Worm (Caenorhabditis elegans) whole organism, mixed stage, embryonic: ENCODE measurements around the gene R160.10.

ENCODE experiments used
- ceh-83 ChIP-seq: fragments of 200-800 bp; sonication (Bioruptor generic); optimal IDR thresholded peaks from 2 replicates; lab custom pipeline; 2018; ENCODE audit warnings: mild to moderate bottlenecking, missing genetic modification characterization, missing compliant biosample characterization
- ces-1 ChIP-seq: fragments of 150-350 bp; optimal IDR thresholded peaks from 2 replicates; lab custom pipeline; 2014; ENCODE audit warnings: missing biosample characterization, missing genetic modification reagents, missing genetic modification characterization
- elt-1 ChIP-seq: sonication (generic microtip); optimal IDR thresholded peaks from 2 replicates; lab custom pipeline; 2017; ENCODE audit warnings: missing genetic modification characterization, mild to moderate bottlenecking, missing compliant biosample characterization, antibody characterized with exemption, moderate library complexity, borderline replicate concordance; ENCODE audit not compliant: insufficient read depth
- elt-3 ChIP-seq: fragments of 150-350 bp; optimal IDR thresholded peaks from 2 replicates; lab custom pipeline; 2014; ENCODE audit warnings: missing biosample characterization, missing genetic modification characterization
- lsy-2 ChIP-seq: fragments of 150-350 bp; optimal IDR thresholded peaks from 2 replicates; lab custom pipeline; 2014; ENCODE audit warnings: missing biosample characterization, missing genetic modification characterization
- mab-5 ChIP-seq: fragments of 150-350 bp; optimal IDR thresholded peaks from 2 replicates; lab custom pipeline; 2014; ENCODE audit warnings: missing biosample characterization, missing genetic modification characterization
- mls-2 ChIP-seq: sonication (generic microtip); optimal IDR thresholded peaks from 2 replicates; lab custom pipeline; 2016; ENCODE audit warnings: mild to moderate bottlenecking, missing genetic modification characterization, moderate library complexity, missing compliant biosample characterization
- nhr-237 ChIP-seq: fragments of 150-350 bp; optimal IDR thresholded peaks from 2 replicates; lab custom pipeline; 2014; ENCODE audit warnings: missing biosample characterization, missing genetic modification characterization
- nhr-76 ChIP-seq: sonication (generic microtip); optimal IDR thresholded peaks from 2 replicates; lab custom pipeline; 2017; ENCODE audit warnings: missing biosample characterization, missing genetic modification characterization
- pha-4 ChIP-seq: fragments of 150-350 bp; optimal IDR thresholded peaks from 2 replicates; lab custom pipeline; 2018; ENCODE audit warnings: missing biosample characterization, missing genetic modification reagents, missing genetic modification characterization
- snpc-4 ChIP-seq: fragments of 150-350 bp; optimal IDR thresholded peaks from 2 replicates; lab custom pipeline; 2014; ENCODE audit warnings: missing biosample characterization, missing genetic modification characterization
- unc-39 ChIP-seq: fragments of 150-350 bp; optimal IDR thresholded peaks from 2 replicates; lab custom pipeline; 2014; ENCODE audit warnings: missing biosample characterization, missing genetic modification characterization
- ztf-11 ChIP-seq: fragments of 150-350 bp; optimal IDR thresholded peaks from 2 replicates; lab custom pipeline; 2014; ENCODE audit warnings: missing biosample characterization, missing genetic modification characterization

DNA sequence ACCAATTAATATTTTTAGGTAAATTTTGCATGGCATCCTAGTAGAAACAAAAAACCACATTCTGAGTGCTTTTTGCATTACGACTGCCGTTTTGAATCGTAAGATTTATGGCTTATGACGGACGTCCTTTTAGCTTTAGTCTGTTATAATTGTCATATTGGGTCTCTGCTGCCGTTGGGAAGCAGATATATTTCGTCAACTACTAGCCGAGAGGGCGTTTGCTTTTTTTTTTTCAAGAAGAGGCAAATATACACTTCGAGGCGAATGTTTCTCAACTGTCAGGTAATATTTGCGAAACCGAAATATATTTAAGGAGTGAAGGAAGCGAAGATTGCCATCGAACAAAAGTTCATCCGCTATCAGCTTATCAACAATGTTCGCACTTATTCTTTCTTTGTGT lies 23.4 kb downstream of the R160.10 start, which contains the start of gene F14H12.3:
- TF ChIP-seq snpc-4 (no peak), nhr-76 (tag; lab: Kevin White, UChicago) (no peak), ces-1 (no peak), ceh-83 (GFP tag; lab: Kevin White, UChicago) (no peak), nhr-237 (tag; lab: Kevin White, UChicago) (no peak), ztf-11 (tag; lab: Kevin White, UChicago) (no peak), mls-2 (tag; lab: Kevin White, UChicago) (no peak), unc-39 (tag; lab: Kevin White, UChicago) (no peak), elt-3 (tag; lab: Kevin White, UChicago) (no peak), lsy-2 (no peak), elt-1 (tag; lab: Kevin White, UChicago) (no peak), pha-4 (tag; lab: Kevin White, UChicago) (no peak), mab-5 (tag; lab: Kevin White, UChicago) (no peak)
